Fruit fly (Drosophila melanogaster): ENCODE data around the gene CG7102.
A peak's percentile ranks its signal among the peaks of the same experiment; 100 is the strongest.

Gene CG7102

dm6 chr2L:7926288-7927061 is 39.2 kb upstream of the CG7102 start (continued):
- no peak for TF ChIP-seq CG7368 (GFP tag; optimal IDR thresholded peaks at IDR 0.05)
- peak; percentile 54; the same call in 2 of the 3 replicates for TF ChIP-seq CG6163 (GFP tag; IDR thresholded peaks at IDR 0.05)
- peak; percentile 66 for TF ChIP-seq Sox102F (GFP tag; optimal IDR thresholded peaks at IDR 0.05)
- peak; percentile 95 for TF ChIP-seq svp (GFP tag)
- TF ChIP-seq eg (GFP tag; IDR thresholded peaks at IDR 0.05) = peak; percentile 73; the same call in 2 of the 3 replicates
- TF ChIP-seq acj6 (GFP tag; optimal IDR thresholded peaks at IDR 0.05) = peak; percentile 23
- peak; percentile 48 for TF ChIP-seq topi (GFP tag; optimal IDR thresholded peaks at IDR 0.05)
- TF ChIP-seq CG9139 (GFP tag; optimal IDR thresholded peaks at IDR 0.05) = peak; percentile 26
- peak; percentile 4 for TF ChIP-seq CG34406 (GFP tag; optimal IDR thresholded peaks at IDR 0.05)
- peak; percentile 73 for TF ChIP-seq CG15336 (GFP tag; IDR thresholded peaks at IDR 0.05)

dm6 chr2L:7925389-7925788 is 38.1 kb upstream of the CG7102 start:
- peak; percentile 93 for TF ChIP-seq dsx (GFP tag; optimal IDR thresholded peaks at IDR 0.05; ENCODE audit: poor library complexity, severe bottlenecking)
- TF ChIP-seq Hr39 (GFP tag; optimal IDR thresholded peaks at IDR 0.05) = peak; percentile 88
- peak; percentile 58 for TF ChIP-seq Blimp-1 (GFP tag; optimal IDR thresholded peaks at IDR 0.05)
- peak; percentile 91 for TF ChIP-seq CG7368 (GFP tag; optimal IDR thresholded peaks at IDR 0.05)
- peak; percentile 87 for TF ChIP-seq cyc (GFP tag; optimal IDR thresholded peaks at IDR 0.05)
- peak; percentile 96 for TF ChIP-seq net (GFP tag; optimal IDR thresholded peaks at IDR 0.05)
- peak; percentile 95 for TF ChIP-seq CG4318 (GFP tag; optimal IDR thresholded peaks at IDR 0.05)
- TF ChIP-seq Ets21C (GFP tag; optimal IDR thresholded peaks at IDR 0.05) = peak; percentile 89
- peak; percentile 82 for TF ChIP-seq CG6854 (GFP tag; optimal IDR thresholded peaks at IDR 0.05)
- peak; percentile 92 for TF ChIP-seq topi (GFP tag; optimal IDR thresholded peaks at IDR 0.05)
- peak; percentile 93 for TF ChIP-seq CG6808 (GFP tag; optimal IDR thresholded peaks at IDR 0.05)
- TF ChIP-seq lz (GFP tag; optimal IDR thresholded peaks at IDR 0.05) = peak; percentile 92
- TF ChIP-seq Eip78C (GFP tag) = peak; percentile 99
- peak; percentile 91 to 92 for TF ChIP-seq ss (GFP tag; optimal IDR thresholded peaks at IDR 0.05)
- peak; percentile 98 for TF ChIP-seq eg (GFP tag; IDR thresholded peaks at IDR 0.05)
- peak; percentile 93 for TF ChIP-seq dac (GFP tag; optimal IDR thresholded peaks at IDR 0.05)
- TF ChIP-seq CG15336 (GFP tag; IDR thresholded peaks at IDR 0.05) = peak; percentile 98
- peak; percentile 95 for TF ChIP-seq pdm3 (GFP tag; optimal IDR thresholded peaks at IDR 0.05)
- peak; percentile 91 for TF ChIP-seq Sox102F (GFP tag; optimal IDR thresholded peaks at IDR 0.05)
- peak; percentile 95 for TF ChIP-seq acj6 (GFP tag; optimal IDR thresholded peaks at IDR 0.05)
- TF ChIP-seq esn (GFP tag; optimal IDR thresholded peaks at IDR 0.05) = peak; percentile 92
- TF ChIP-seq CG34406 (GFP tag; optimal IDR thresholded peaks at IDR 0.05) = peak; percentile 89
- TF ChIP-seq CG6163 (GFP tag; IDR thresholded peaks at IDR 0.05) = peak; percentile 99
- TF ChIP-seq CG16779 (tag; optimal IDR thresholded peaks at IDR 0.05) = peak; percentile 91
- TF ChIP-seq Hr38 (GFP tag; optimal IDR thresholded peaks at IDR 0.05) = peak; percentile 74
- peak; percentile 96 for TF ChIP-seq Eip75B (GFP tag; optimal IDR thresholded peaks at IDR 0.05)
- TF ChIP-seq Ets96B (tag; optimal IDR thresholded peaks at IDR 0.05) = peak; percentile 96
- peak; percentile 94 for TF ChIP-seq CG1621 (tag; optimal IDR thresholded peaks at IDR 0.05)
- TF ChIP-seq Sox14 (GFP tag; optimal IDR thresholded peaks at IDR 0.05) = peak; percentile 97
- TF ChIP-seq spab (GFP tag; optimal IDR thresholded peaks at IDR 0.05) = peak; percentile 94
- peak; percentile 74 for TF ChIP-seq fd85E (GFP tag; optimal IDR thresholded peaks at IDR 0.05)
- TF ChIP-seq CG6792 (GFP tag; optimal IDR thresholded peaks at IDR 0.05) = peak; percentile 94
- peak; percentile 88 for TF ChIP-seq Smox (GFP tag; optimal IDR thresholded peaks at IDR 0.05)
- TF ChIP-seq CG10669 (GFP tag; optimal IDR thresholded peaks at IDR 0.05) = peak; percentile 92
- TF ChIP-seq achi (GFP tag; optimal IDR thresholded peaks at IDR 0.05) = peak; percentile 96
- peak; percentile 98 for TF ChIP-seq CG32006 (GFP tag; optimal IDR thresholded peaks at IDR 0.05)
- peak; percentile 89 for TF ChIP-seq CG8632 (GFP tag; optimal IDR thresholded peaks at IDR 0.05)
- peak; percentile 96 for TF ChIP-seq CG6276 (GFP tag; optimal IDR thresholded peaks at IDR 0.05)
- TF ChIP-seq Hr4 (GFP tag; optimal IDR thresholded peaks at IDR 0.05) = peak; percentile 98
- peak; percentile 97 for TF ChIP-seq Lpt (GFP tag; optimal IDR thresholded peaks at IDR 0.05)
- TF ChIP-seq CG11294 (GFP tag; IDR thresholded peaks at IDR 0.05) = peak; percentile 95
- TF ChIP-seq Eip93F (GFP tag; optimal IDR thresholded peaks at IDR 0.05) = peak; percentile 66
- TF ChIP-seq OdsH (GFP tag; optimal IDR thresholded peaks at IDR 0.05) = peak; percentile 95
- peak; percentile 92 for TF ChIP-seq Met (GFP tag; optimal IDR thresholded peaks at IDR 0.05)
- peak; percentile 87 for TF ChIP-seq CG31627 (GFP tag; optimal IDR thresholded peaks at IDR 0.05)

Data from whole organism, prepupa.